Worm (Caenorhabditis elegans): ENCODE measurements around the gene H43E16.1.

The H43E16.1 gene

ce11 chrII:6708980-6709379, 34.9 kb downstream of the H43E16.1 start (continued):
- TF ChIP-seq ceh-90 (tag; optimal IDR thresholded peaks at IDR 0.05) (no peak), F16B12.6 (tag; optimal IDR thresholded peaks at IDR 0.05) (no peak), egl-27 (tag; optimal IDR thresholded peaks at IDR 0.05) (no peak), ztf-11 (tag; optimal IDR thresholded peaks at IDR 0.05) (no peak), aly-2 (tag; optimal IDR thresholded peaks at IDR 0.05) (no peak), lin-13 (GFP tag; optimal IDR thresholded peaks at IDR 0.05) (no peak), lin-15B (tag; optimal IDR thresholded peaks at IDR 0.05) (no peak), fkh-10 (GFP tag; optimal IDR thresholded peaks at IDR 0.05) (peak; percentile 8), jun-1 (tag; optimal IDR thresholded peaks at IDR 0.05) (no peak), unc-62 (GFP tag; optimal IDR thresholded peaks at IDR 0.05) (no peak), ces-1 (GFP tag; optimal IDR thresholded peaks at IDR 0.05) (no peak), unc-130 (tag; optimal IDR thresholded peaks at IDR 0.05) (no peak), ceh-88 (GFP tag; IDR thresholded peaks at IDR 0.05) (no peak), nhr-71 (tag; optimal IDR thresholded peaks at IDR 0.05) (peak; percentile 62), ets-5 (GFP tag; IDR thresholded peaks at IDR 0.05) (no peak), lin-14 (GFP tag; optimal IDR thresholded peaks at IDR 0.05) (peak; percentile 90), C34B4.2 (tag; optimal IDR thresholded peaks at IDR 0.05) (no peak), pax-3 (tag; optimal IDR thresholded peaks at IDR 0.05) (no peak), lin-39 (tag; optimal IDR thresholded peaks at IDR 0.05) (no peak), nhr-237 (tag; optimal IDR thresholded peaks at IDR 0.05) (no peak), C16A3.4 (tag; optimal IDR thresholded peaks at IDR 0.05) (peak; percentile 23), grh-1 (GFP tag; IDR thresholded peaks at IDR 0.05) (no peak), egl-13 (tag; optimal IDR thresholded peaks at IDR 0.05) (no peak), efl-1 (optimal IDR thresholded peaks at IDR 0.05) (peak; percentile 14 to 28), efl-1 (GFP tag; optimal IDR thresholded peaks at IDR 0.05 in 1 of 2) (peak in 1 of 2 experiments; percentile 18), nhr-84 (tag; optimal IDR thresholded peaks at IDR 0.05) (no peak), mef-2 (tag; optimal IDR thresholded peaks at IDR 0.05) (no peak), ama-1 (optimal IDR thresholded peaks at IDR 0.05) (no peak), nhr-85 (tag) (no peak), ceh-63 (GFP tag; optimal IDR thresholded peaks at IDR 0.05) (no peak), mdl-1 (tag; optimal IDR thresholded peaks at IDR 0.05) (no peak), fos-1 (tag; optimal IDR thresholded peaks at IDR 0.05) (no peak), lir-3 (tag; optimal IDR thresholded peaks at IDR 0.05; ENCODE audit: poor library complexity) (no peak), unc-30 (tag; optimal IDR thresholded peaks at IDR 0.05) (no peak), ceh-82 (tag; optimal IDR thresholded peaks at IDR 0.05) (peak in 2 of 3 experiments; percentile 33 to 57), sox-4 (tag; optimal IDR thresholded peaks at IDR 0.05) (no peak), nhr-77 (tag; optimal IDR thresholded peaks at IDR 0.05) (no peak), Y116A8C.19 (tag; optimal IDR thresholded peaks at IDR 0.05; ENCODE audit: borderline replicate concordance) (no peak), zip-4 (GFP tag; optimal IDR thresholded peaks at IDR 0.05) (no peak), efl-3 (GFP tag; optimal IDR thresholded peaks at IDR 0.05) (no peak), aha-1 (tag; optimal IDR thresholded peaks at IDR 0.05) (no peak), sup-37 (GFP tag; optimal IDR thresholded peaks at IDR 0.05) (no peak), ztf-4 (tag; optimal IDR thresholded peaks at IDR 0.05) (no peak), nhr-20 (tag; optimal IDR thresholded peaks at IDR 0.05) (peak; percentile 8), hlh-4 (tag; optimal IDR thresholded peaks at IDR 0.05) (no peak), zag-1 (tag; optimal IDR thresholded peaks at IDR 0.05) (no peak), xbp-1 (tag; optimal IDR thresholded peaks at IDR 0.05) (peak; percentile 14), nhr-76 (tag; optimal IDR thresholded peaks at IDR 0.05) (no peak), fkh-8 (tag; optimal IDR thresholded peaks at IDR 0.05) (no peak), pqm-1 (tag; optimal IDR thresholded peaks at IDR 0.05) (no peak), nhr-12 (tag; optimal IDR thresholded peaks at IDR 0.05) (no peak), elt-2 (tag; optimal IDR thresholded peaks at IDR 0.05) (no peak), nhr-90 (tag; optimal IDR thresholded peaks at IDR 0.05; ENCODE audit: poor library complexity) (no peak), mep-1 (tag; optimal IDR thresholded peaks at IDR 0.05) (peak; percentile 40), nhr-19 (GFP tag; conservative IDR thresholded peaks at IDR 0.05) (peak; percentile 32; the same call in 1 of the 2 replicates)

Measured in whole organism, L1 larva.